Worm (Caenorhabditis elegans): ENCODE results near the gene lars-1.

Gene lars-1

ce11 chrIII:4187845-4188244, 1.2 kb upstream of the lars-1 start, which contains the start of gene R74.2:
Gene R74.2, plus strand, starts transcription at chrIII:4188160.
- no peak for TF ChIP-seq ztf-4 (tag; optimal IDR thresholded peaks at IDR 0.05)
- TF ChIP-seq ceh-9 (tag; optimal IDR thresholded peaks at IDR 0.05) = no peak
- TF ChIP-seq elt-3 (tag; optimal IDR thresholded peaks at IDR 0.05) = peak in 1 of 3 experiments; percentile 17
- peak; percentile 20 for TF ChIP-seq nhr-43 (tag; optimal IDR thresholded peaks at IDR 0.05; ENCODE audit: poor library complexity, severe bottlenecking)
- no peak for TF ChIP-seq unc-39 (tag; optimal IDR thresholded peaks at IDR 0.05)
- TF ChIP-seq nfya-1 (tag; optimal IDR thresholded peaks at IDR 0.05; ENCODE audit: insufficient read depth) = peak; percentile 13
- peak; percentile 71 for TF ChIP-seq nhr-25 (tag; optimal IDR thresholded peaks at IDR 0.05)
- TF ChIP-seq hmg-11 (tag; optimal IDR thresholded peaks at IDR 0.05) = no peak
- no peak for TF ChIP-seq nhr-237 (tag; optimal IDR thresholded peaks at IDR 0.05)

- TF ChIP-seq skn-1 (tag; optimal IDR thresholded peaks at IDR 0.05) (no peak), nhr-77 (tag; optimal IDR thresholded peaks at IDR 0.05) (no peak), mdl-1 (tag; optimal IDR thresholded peaks at IDR 0.05) (no peak), fkh-2 (tag; optimal IDR thresholded peaks at IDR 0.05) (no peak), nhr-43 (tag; optimal IDR thresholded peaks at IDR 0.05; ENCODE audit: poor library complexity, severe bottlenecking) (no peak), ceh-9 (tag; optimal IDR thresholded peaks at IDR 0.05) (no peak), nhr-12 (tag; optimal IDR thresholded peaks at IDR 0.05) (no peak), nhr-237 (tag; optimal IDR thresholded peaks at IDR 0.05) (no peak), pqm-1 (tag; optimal IDR thresholded peaks at IDR 0.05) (no peak)
Measured at ce11 chrIII:4181338-4181737, 5.3 kb downstream of the lars-1 start, which contains the start of gene C16C10.1. Gene C16C10.1, minus strand, starts transcription at chrIII:4181438.

- TF ChIP-seq eor-1 (tag; optimal IDR thresholded peaks at IDR 0.05) = no peak
- no peak for TF ChIP-seq ceh-9 (tag; optimal IDR thresholded peaks at IDR 0.05)
- no peak for TF ChIP-seq snpc-4 (tag; optimal IDR thresholded peaks at IDR 0.05)
- no peak for TF ChIP-seq pha-4 (tag; optimal IDR thresholded peaks at IDR 0.05)
- TF ChIP-seq nhr-25 (tag; optimal IDR thresholded peaks at IDR 0.05) = no peak
- TF ChIP-seq hmg-11 (tag; optimal IDR thresholded peaks at IDR 0.05) = no peak
- no peak for TF ChIP-seq unc-62 (GFP tag; optimal IDR thresholded peaks at IDR 0.05)
- TF ChIP-seq fos-1 (tag; optimal IDR thresholded peaks at IDR 0.05) = no peak
- TF ChIP-seq tbx-2 (tag; optimal IDR thresholded peaks at IDR 0.05) = no peak
- TF ChIP-seq fkh-10 (GFP tag; optimal IDR thresholded peaks at IDR 0.05) = no peak
- no peak for TF ChIP-seq nhr-12 (tag; optimal IDR thresholded peaks at IDR 0.05)
- no peak for TF ChIP-seq ZK546.5 (tag; optimal IDR thresholded peaks at IDR 0.05)
- no peak for TF ChIP-seq sea-2 (GFP tag; optimal IDR thresholded peaks at IDR 0.05)
- no peak for TF ChIP-seq daf-12 (tag; optimal IDR thresholded peaks at IDR 0.05)
Measured at ce11 chrIII:4178564-4178963, 8.0 kb downstream of the lars-1 start, which contains the start of gene C16C10.2. Gene C16C10.2, minus strand, starts transcription at chrIII:4178664.

ce11 chrIII:4176109-4176596, 10.4 kb downstream of the lars-1 start, which contains the start of the genes hrde-1 and C16C10.13:
Gene hrde-1, minus strand, starts transcription at chrIII:4176159.
Gene C16C10.13, plus strand, starts transcription at chrIII:4176440.
- no peak for TF ChIP-seq hmg-11 (tag; optimal IDR thresholded peaks at IDR 0.05)
- TF ChIP-seq elt-3 (tag; optimal IDR thresholded peaks at IDR 0.05) = no peak
- no peak for TF ChIP-seq mdl-1 (tag; optimal IDR thresholded peaks at IDR 0.05)
- no peak for TF ChIP-seq pha-4 (tag; optimal IDR thresholded peaks at IDR 0.05)
- no peak for TF ChIP-seq skn-1 (tag; optimal IDR thresholded peaks at IDR 0.05)
- TF ChIP-seq fkh-2 (tag; optimal IDR thresholded peaks at IDR 0.05) = no peak
- no peak for TF ChIP-seq ceh-82 (tag; optimal IDR thresholded peaks at IDR 0.05)
- no peak for TF ChIP-seq ztf-11 (tag; optimal IDR thresholded peaks at IDR 0.05)

ce11 chrIII:4175489-4175888, 11.1 kb downstream of the lars-1 start:
- no peak for TF ChIP-seq nhr-25 (tag; optimal IDR thresholded peaks at IDR 0.05)
- TF ChIP-seq pha-4 (tag; optimal IDR thresholded peaks at IDR 0.05) = no peak

ce11 chrIII:4172210-4172609, 14.4 kb downstream of the lars-1 start:
- no peak for TF ChIP-seq egl-27 (tag; optimal IDR thresholded peaks at IDR 0.05)
- TF ChIP-seq mml-1 (tag; optimal IDR thresholded peaks at IDR 0.05) = no peak
- no peak for TF ChIP-seq nhr-28 (tag; optimal IDR thresholded peaks at IDR 0.05)
- TF ChIP-seq ceh-9 (tag; optimal IDR thresholded peaks at IDR 0.05) = no peak
- TF ChIP-seq pha-4 (tag; optimal IDR thresholded peaks at IDR 0.05) = no peak
- no peak for TF ChIP-seq elt-2 (tag; optimal IDR thresholded peaks at IDR 0.05)
- no peak for TF ChIP-seq nhr-23 (tag; optimal IDR thresholded peaks at IDR 0.05)
- TF ChIP-seq ceh-82 (tag; optimal IDR thresholded peaks at IDR 0.05) = no peak
- no peak for TF ChIP-seq nhr-11 (tag; optimal IDR thresholded peaks at IDR 0.05)
- no peak for TF ChIP-seq nhr-237 (tag; optimal IDR thresholded peaks at IDR 0.05)
- TF ChIP-seq egl-5 (tag; optimal IDR thresholded peaks at IDR 0.05) = no peak
- no peak for TF ChIP-seq unc-39 (tag; optimal IDR thresholded peaks at IDR 0.05)
- TF ChIP-seq ama-1 (optimal IDR thresholded peaks at IDR 0.05) = no peak
- no peak for TF ChIP-seq ztf-4 (tag; optimal IDR thresholded peaks at IDR 0.05)
- no peak for TF ChIP-seq tbx-2 (tag; optimal IDR thresholded peaks at IDR 0.05)
- no peak for TF ChIP-seq nhr-76 (tag; optimal IDR thresholded peaks at IDR 0.05)
- TF ChIP-seq elt-3 (tag; optimal IDR thresholded peaks at IDR 0.05) = no peak
- no peak for TF ChIP-seq fkh-2 (tag; optimal IDR thresholded peaks at IDR 0.05)
- TF ChIP-seq nhr-67 (tag; optimal IDR thresholded peaks at IDR 0.05) = no peak

Measured in whole organism, L3 larva.